Worm (Caenorhabditis elegans): ENCODE results near the gene F53F4.15.

F53F4.15 gene

ce11 chrV:13621720-13622119, 944 bp downstream of the F53F4.15 start, which contains the start of gene F53F4.16:
Gene F53F4.16 (minus strand): TSS chrV:13621820.
- no peak for TF ChIP-seq aly-2 (tag; optimal IDR thresholded peaks at IDR 0.05)
- no peak for TF ChIP-seq rnt-1 (tag; optimal IDR thresholded peaks at IDR 0.05)
- TF ChIP-seq ama-1 (optimal IDR thresholded peaks at IDR 0.05), result no peak
- TF ChIP-seq lsy-2 (tag; optimal IDR thresholded peaks at IDR 0.05), result no peak
- no peak for TF ChIP-seq nhr-237 (tag; optimal IDR thresholded peaks at IDR 0.05)
- no peak for TF ChIP-seq pag-3 (tag; optimal IDR thresholded peaks at IDR 0.05; ENCODE audit: borderline replicate concordance, insufficient read depth)

DNA sequence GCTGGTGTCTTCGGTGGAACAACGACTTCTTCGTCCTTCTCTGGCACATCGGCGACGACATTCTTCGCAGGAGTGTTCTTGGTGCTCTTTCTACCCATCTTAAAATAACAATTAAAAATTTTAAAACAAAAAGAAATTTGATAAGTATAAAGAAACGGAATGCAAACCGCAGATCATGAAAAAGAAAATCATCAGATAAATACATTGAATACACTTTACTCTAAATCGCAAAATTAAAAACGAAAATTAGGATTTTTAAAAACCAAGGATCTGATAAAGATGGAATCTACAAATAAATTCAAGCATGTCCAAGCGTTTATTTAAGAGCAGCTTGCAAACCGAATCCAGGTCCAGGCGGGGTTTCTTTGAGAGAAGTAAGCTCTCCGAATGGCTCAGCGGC, 3.6 kb downstream of the F53F4.15 start, which contains the start of gene F53F4.11:
Gene F53F4.11 (minus strand): TSS at position 101 of the 400 bp plus-strand sequence.
- TF ChIP-seq isw-1 (GFP tag; IDR thresholded peaks at IDR 0.05) (no peak), nhr-76 (tag; optimal IDR thresholded peaks at IDR 0.05) (no peak), ceh-90 (tag; optimal IDR thresholded peaks at IDR 0.05) (no peak), lin-39 (tag; optimal IDR thresholded peaks at IDR 0.05) (no peak), ztf-11 (tag; optimal IDR thresholded peaks at IDR 0.05) (no peak), nhr-90 (tag; optimal IDR thresholded peaks at IDR 0.05; ENCODE audit: poor library complexity) (no peak), C34B4.2 (tag; optimal IDR thresholded peaks at IDR 0.05) (no peak), pqm-1 (tag; optimal IDR thresholded peaks at IDR 0.05) (no peak), ces-1 (GFP tag; optimal IDR thresholded peaks at IDR 0.05) (no peak), alr-1 (tag; optimal IDR thresholded peaks at IDR 0.05; ENCODE audit: borderline replicate concordance) (no peak)

DNA sequence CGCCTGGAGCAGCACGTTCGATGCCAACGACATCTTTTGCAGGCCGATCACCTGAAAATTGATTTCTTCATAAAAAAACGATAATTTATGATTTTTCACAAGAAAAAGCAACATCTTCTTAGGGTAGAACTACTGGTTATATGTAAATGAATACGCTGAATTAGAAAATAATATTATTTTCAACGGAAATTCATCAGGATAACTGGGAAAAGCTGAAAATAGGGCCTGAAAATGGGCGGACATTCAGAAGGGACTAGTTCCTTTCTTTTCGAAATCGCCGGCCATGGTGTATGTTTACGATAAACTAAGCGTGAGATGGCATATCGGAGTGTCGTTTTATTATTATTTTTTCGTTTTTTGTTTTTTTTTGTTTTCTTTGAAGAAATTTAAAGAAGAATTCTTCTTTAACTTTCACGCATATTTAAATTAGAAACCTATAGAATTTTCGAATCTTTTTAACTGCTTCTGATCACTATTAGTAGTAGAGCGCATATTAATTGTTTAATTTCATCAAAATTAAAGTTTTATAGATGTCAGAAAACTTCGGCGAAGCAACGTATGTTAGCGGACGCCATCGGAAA, 4.8 kb downstream of the F53F4.15 start, which contains the start of the genes nduv-2 and F53F4.12:
Gene nduv-2 (minus strand): TSS at position 51 of the 581 bp plus-strand sequence.
Gene F53F4.12 (plus strand): TSS at position 531 of the 581 bp plus-strand sequence.
- TF ChIP-seq sox-4 (tag; optimal IDR thresholded peaks at IDR 0.05) (no peak), zip-4 (GFP tag; optimal IDR thresholded peaks at IDR 0.05) (no peak), aha-1 (tag; optimal IDR thresholded peaks at IDR 0.05) (no peak), nhr-77 (tag; optimal IDR thresholded peaks at IDR 0.05) (no peak), dsc-1 (tag; optimal IDR thresholded peaks at IDR 0.05) (no peak), ama-1 (optimal IDR thresholded peaks at IDR 0.05) (no peak), pag-3 (tag; optimal IDR thresholded peaks at IDR 0.05; ENCODE audit: borderline replicate concordance, insufficient read depth) (no peak), fos-1 (tag; optimal IDR thresholded peaks at IDR 0.05) (no peak), pax-3 (tag; optimal IDR thresholded peaks at IDR 0.05) (no peak), lin-39 (tag; optimal IDR thresholded peaks at IDR 0.05) (no peak), ceh-82 (tag; optimal IDR thresholded peaks at IDR 0.05) (peak in 1 of 3 experiments; percentile 51), lir-3 (tag; optimal IDR thresholded peaks at IDR 0.05; ENCODE audit: poor library complexity) (peak; percentile 13), unc-30 (tag; optimal IDR thresholded peaks at IDR 0.05) (no peak), unc-62 (GFP tag; optimal IDR thresholded peaks at IDR 0.05) (no peak), nhr-71 (tag; optimal IDR thresholded peaks at IDR 0.05) (peak; percentile 16), nhr-237 (tag; optimal IDR thresholded peaks at IDR 0.05) (no peak), nhr-12 (tag; optimal IDR thresholded peaks at IDR 0.05) (no peak), unc-86 (tag; optimal IDR thresholded peaks at IDR 0.05) (no peak), unc-98 (GFP tag; IDR thresholded peaks at IDR 0.05) (no peak), mef-2 (tag; optimal IDR thresholded peaks at IDR 0.05) (no peak), F16B12.6 (tag; optimal IDR thresholded peaks at IDR 0.05) (no peak), pqm-1 (tag; optimal IDR thresholded peaks at IDR 0.05) (no peak), blmp-1 (tag; optimal IDR thresholded peaks at IDR 0.05) (peak; percentile 47), fkh-8 (tag; optimal IDR thresholded peaks at IDR 0.05) (no peak), sup-37 (GFP tag; optimal IDR thresholded peaks at IDR 0.05) (no peak), C34B4.2 (tag; optimal IDR thresholded peaks at IDR 0.05) (no peak), Y116A8C.19 (tag; optimal IDR thresholded peaks at IDR 0.05; ENCODE audit: borderline replicate concordance) (no peak), rnt-1 (tag; optimal IDR thresholded peaks at IDR 0.05) (peak; percentile 67), snu-23 (GFP tag; optimal IDR thresholded peaks at IDR 0.05) (peak; percentile 45), grh-1 (GFP tag; IDR thresholded peaks at IDR 0.05) (no peak), lin-14 (GFP tag; optimal IDR thresholded peaks at IDR 0.05) (no peak), nhr-28 (tag; optimal IDR thresholded peaks at IDR 0.05) (no peak), hlh-4 (tag; optimal IDR thresholded peaks at IDR 0.05) (no peak), vab-15 (tag; optimal IDR thresholded peaks at IDR 0.05) (no peak), sptf-1 (tag; optimal IDR thresholded peaks at IDR 0.05) (no peak), lsy-2 (tag; optimal IDR thresholded peaks at IDR 0.05) (peak in 1 of 2 experiments; percentile 66), nhr-47 (tag; optimal IDR thresholded peaks at IDR 0.05) (peak; percentile 1), nhr-76 (tag; optimal IDR thresholded peaks at IDR 0.05) (no peak), mep-1 (tag; optimal IDR thresholded peaks at IDR 0.05) (no peak), tbx-2 (tag; optimal IDR thresholded peaks at IDR 0.05) (peak; percentile 19)

Data from whole organism, L1 larva.